Worm (Caenorhabditis elegans) whole organism, mixed stage, embryonic: Measurements from ENCODE around the gene aco-2.
"Not testable (repeated sequence)": the region's sequence is repeated elsewhere in the genome, so short reads cannot be mapped to it uniquely, and the experiment has no call there.

Experiments used
- bed-3 ChIP-seq: fragments of 200-800 bp; sonication (Bioruptor generic); optimal IDR thresholded peaks from 3 replicates; lab custom pipeline; 2018; ENCODE audit warnings: mild to moderate bottlenecking, missing genetic modification characterization, moderate library complexity, missing compliant biosample characterization
- blmp-1 ChIP-seq: fragments of 150-350 bp; optimal IDR thresholded peaks from 2 replicates; lab custom pipeline; 2014; ENCODE audit warnings: missing biosample characterization, missing genetic modification characterization
- ceh-39 ChIP-seq: fragments of 150-350 bp; optimal IDR thresholded peaks from 2 replicates; lab custom pipeline; 2014; ENCODE audit warnings: missing biosample characterization, missing genetic modification characterization
- ceh-43 ChIP-seq: fragments of 200-800 bp; sonication (Bioruptor generic); optimal IDR thresholded peaks from 2 replicates; lab custom pipeline; 2018; ENCODE audit warnings: mild to moderate bottlenecking, missing genetic modification characterization, moderate library complexity, missing compliant biosample characterization
- ceh-83 ChIP-seq: fragments of 200-800 bp; sonication (Bioruptor generic); optimal IDR thresholded peaks from 2 replicates; lab custom pipeline; 2018; ENCODE audit warnings: mild to moderate bottlenecking, missing genetic modification characterization, missing compliant biosample characterization
- ces-1 ChIP-seq: fragments of 150-350 bp; optimal IDR thresholded peaks from 2 replicates; lab custom pipeline; 2014; ENCODE audit warnings: missing biosample characterization, missing genetic modification reagents, missing genetic modification characterization
- cnd-1 ChIP-seq: fragments of 200-800 bp; sonication (Bioruptor generic); optimal IDR thresholded peaks from 2 replicates; lab custom pipeline; 2018; ENCODE audit warnings: mild to moderate bottlenecking, missing genetic modification characterization, missing compliant biosample characterization
- elt-1 ChIP-seq: sonication (generic microtip); optimal IDR thresholded peaks from 2 replicates; lab custom pipeline; 2017; ENCODE audit warnings: missing genetic modification characterization, mild to moderate bottlenecking, missing compliant biosample characterization, antibody characterized with exemption, moderate library complexity, borderline replicate concordance; ENCODE audit not compliant: insufficient read depth
- elt-3 ChIP-seq: fragments of 150-350 bp; optimal IDR thresholded peaks from 2 replicates; lab custom pipeline; 2014; ENCODE audit warnings: missing biosample characterization, missing genetic modification characterization
- flh-1 ChIP-seq: fragments of 200-800 bp; sonication (Bioruptor generic); optimal IDR thresholded peaks from 2 replicates; lab custom pipeline; 2018; ENCODE audit warnings: mild to moderate bottlenecking, missing genetic modification characterization, moderate library complexity, missing compliant biosample characterization
- ham-2 ChIP-seq: fragments of 200-800 bp; sonication (Bioruptor generic); optimal IDR thresholded peaks from 2 replicates; lab custom pipeline; 2018; ENCODE audit warnings: mild to moderate bottlenecking, missing genetic modification characterization, missing compliant biosample characterization
- hlh-1 ChIP-seq: fragments of 150-350 bp; optimal IDR thresholded peaks from 2 replicates; lab custom pipeline; 2014; ENCODE audit warnings: missing biosample characterization, missing genetic modification reagents, missing genetic modification characterization
- lin-13 ChIP-seq: fragments of 150-350 bp; optimal IDR thresholded peaks from 2 replicates; lab custom pipeline; 2014; ENCODE audit warnings: missing biosample characterization, missing genetic modification characterization
- lin-32 ChIP-seq: fragments of 200-800 bp; sonication (Bioruptor generic); optimal IDR thresholded peaks from 2 replicates; lab custom pipeline; 2018; ENCODE audit warnings: mild to moderate bottlenecking, missing genetic modification characterization, missing compliant biosample characterization
- lsy-2 ChIP-seq: fragments of 150-350 bp; optimal IDR thresholded peaks from 2 replicates; lab custom pipeline; 2014; ENCODE audit warnings: missing biosample characterization, missing genetic modification characterization
- mab-5 ChIP-seq: fragments of 150-350 bp; optimal IDR thresholded peaks from 2 replicates; lab custom pipeline; 2014; ENCODE audit warnings: missing biosample characterization, missing genetic modification characterization
- mep-1 ChIP-seq: fragments of 150-350 bp; optimal IDR thresholded peaks from 2 replicates; lab custom pipeline; 2017; ENCODE audit warnings: missing biosample characterization, missing genetic modification reagents, missing genetic modification characterization, inconsistent platforms
- mls-2 ChIP-seq: sonication (generic microtip); optimal IDR thresholded peaks from 2 replicates; lab custom pipeline; 2016; ENCODE audit warnings: mild to moderate bottlenecking, missing genetic modification characterization, moderate library complexity, missing compliant biosample characterization
- nhr-12 ChIP-seq: fragments of 150-350 bp; optimal IDR thresholded peaks from 2 replicates; lab custom pipeline; 2014; ENCODE audit warnings: missing biosample characterization, missing genetic modification characterization
- nhr-2 ChIP-seq: fragments of 150-350 bp; optimal IDR thresholded peaks from 2 replicates; lab custom pipeline; 2014; ENCODE audit warnings: missing biosample characterization, missing genetic modification characterization
- nhr-28 ChIP-seq: fragments of 150-350 bp; optimal IDR thresholded peaks from 2 replicates; lab custom pipeline; 2014; ENCODE audit warnings: missing biosample characterization, missing genetic modification characterization
- nhr-76 ChIP-seq: sonication (generic microtip); optimal IDR thresholded peaks from 2 replicates; lab custom pipeline; 2017; ENCODE audit warnings: missing biosample characterization, missing genetic modification characterization
- pha-4 ChIP-seq: fragments of 150-350 bp; optimal IDR thresholded peaks from 2 replicates; lab custom pipeline; 2018; ENCODE audit warnings: missing biosample characterization, missing genetic modification reagents, missing genetic modification characterization
- sem-2 ChIP-seq: fragments of 200-800 bp; sonication (Bioruptor generic); optimal IDR thresholded peaks from 2 replicates; lab custom pipeline; 2018; ENCODE audit warnings: mild to moderate bottlenecking, missing genetic modification characterization, missing compliant biosample characterization
- snpc-4 ChIP-seq: fragments of 150-350 bp; optimal IDR thresholded peaks from 2 replicates; lab custom pipeline; 2014; ENCODE audit warnings: missing biosample characterization, missing genetic modification characterization
- tbx-8 ChIP-seq: fragments of 200-800 bp; sonication (Bioruptor generic); optimal IDR thresholded peaks from 2 replicates; lab custom pipeline; 2018; ENCODE audit warnings: mild to moderate bottlenecking, missing genetic modification characterization, moderate library complexity, missing compliant biosample characterization
- unc-120 ChIP-seq: sonication (generic microtip); optimal IDR thresholded peaks from 2 replicates; lab custom pipeline; 2017; ENCODE audit warnings: missing genetic modification characterization, missing compliant biosample characterization; ENCODE audit not compliant: poor library complexity, severe bottlenecking
- unc-62 ChIP-seq: fragments of 150-350 bp; optimal IDR thresholded peaks from 2 replicates; lab custom pipeline; 2014; ENCODE audit warnings: missing biosample characterization, missing genetic modification reagents, missing genetic modification characterization
- zip-8 ChIP-seq: fragments of 150-350 bp; optimal IDR thresholded peaks from 2 replicates; lab custom pipeline; 2014; ENCODE audit warnings: missing biosample characterization, missing genetic modification characterization
- ztf-11 ChIP-seq: fragments of 150-350 bp; optimal IDR thresholded peaks from 2 replicates; lab custom pipeline; 2014; ENCODE audit warnings: missing biosample characterization, missing genetic modification characterization

The aco-2 gene

ce11 chrIII:7950447-7950846, 23.1 kb upstream of the aco-2 start:
- TF ChIP-seq mab-5 (tag; lab: Kevin White, UChicago) (no peak), ceh-83 (GFP tag; lab: Kevin White, UChicago) (no peak), lin-32 (GFP tag; lab: Kevin White, UChicago) (no peak), tbx-8 (no peak), hlh-1 (tag; lab: Kevin White, UChicago) (no peak), mls-2 (tag; lab: Kevin White, UChicago) (no peak), cnd-1 (no peak), mep-1 (tag; lab: Kevin White, UChicago) (no peak), pha-4 (tag; lab: Kevin White, UChicago) (no peak), elt-1 (tag; lab: Kevin White, UChicago) (no peak), ham-2 (no peak), elt-3 (no peak), nhr-76 (no peak), flh-1 (GFP tag; lab: Kevin White, UChicago) (no peak)

DNA sequence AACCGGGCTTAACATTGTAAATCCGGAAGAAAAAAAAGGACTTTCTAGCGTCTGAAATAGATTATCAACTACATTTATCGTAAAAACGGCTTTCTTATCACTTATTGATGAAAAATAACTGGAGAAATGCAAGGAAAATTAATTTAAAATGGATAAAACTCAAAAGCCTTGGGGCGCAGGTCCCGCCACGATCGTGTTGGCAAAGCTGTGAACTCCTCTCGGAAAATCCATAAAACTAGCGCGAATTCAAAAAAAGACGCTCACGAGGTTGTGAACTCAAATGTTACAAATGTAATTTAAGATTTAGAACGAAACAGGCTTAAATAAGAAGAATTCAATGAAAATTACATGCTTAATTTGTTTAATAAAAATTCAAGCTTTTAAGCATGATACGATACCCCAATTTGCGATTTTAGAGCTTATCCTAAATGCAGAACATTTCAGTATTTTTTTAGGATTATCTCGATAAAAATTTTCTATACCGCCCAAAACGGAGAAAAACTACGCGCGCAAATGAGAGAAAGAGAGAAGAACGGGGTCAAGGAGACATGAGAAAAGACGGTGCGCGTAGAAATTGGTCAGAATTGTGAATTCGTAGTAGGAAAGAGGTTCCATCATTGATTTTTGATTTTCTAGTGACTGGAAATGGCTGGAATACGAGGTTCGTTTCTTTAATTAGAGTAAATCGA, 21.3 kb upstream of the aco-2 start, which contains the start of gene C29E4.15:
C29E4.15 (plus strand) TSS at position 547 of the 689 bp plus-strand sequence.
- no peak for TF ChIP-seq unc-120
- TF ChIP-seq ztf-11, result no peak
- TF ChIP-seq tbx-8, result no peak
- TF ChIP-seq nhr-12, result no peak
- TF ChIP-seq ceh-83 (GFP tag; lab: Kevin White, UChicago), result no peak
- no peak for TF ChIP-seq snpc-4
- no peak for TF ChIP-seq ces-1
- TF ChIP-seq sem-2, result no peak
- TF ChIP-seq ham-2, result no peak
- peak; percentile 24 for TF ChIP-seq lsy-2 (tag; lab: Kevin White, UChicago)
- TF ChIP-seq lin-13 (tag; lab: Kevin White, UChicago), result no peak
- no peak for TF ChIP-seq ceh-43 (GFP tag; lab: Kevin White, UChicago)
- TF ChIP-seq ceh-39 (tag; lab: Kevin White, UChicago), result no peak
- no peak for TF ChIP-seq zip-8 (tag; lab: Kevin White, UChicago)
- peak; percentile 14 for TF ChIP-seq mep-1 (tag; lab: Kevin White, UChicago)
- TF ChIP-seq elt-1 (tag; lab: Kevin White, UChicago), result no peak
- no peak for TF ChIP-seq unc-62 (GFP tag; lab: Kevin White, UChicago)
- TF ChIP-seq nhr-2, result no peak
- TF ChIP-seq, all 35 proteins: peak for 2

ce11 chrIII:7953208-7953607, 20.3 kb upstream of the aco-2 start, which contains the start of gene let-754:
Gene let-754 (minus strand): TSS chrIII:7953308.
- TF ChIP-seq elt-3 (no peak), nhr-2 (no peak), blmp-1 (no peak), lsy-2 (tag; lab: Kevin White, UChicago) (no peak), cnd-1 (no peak), nhr-28 (no peak)

DNA sequence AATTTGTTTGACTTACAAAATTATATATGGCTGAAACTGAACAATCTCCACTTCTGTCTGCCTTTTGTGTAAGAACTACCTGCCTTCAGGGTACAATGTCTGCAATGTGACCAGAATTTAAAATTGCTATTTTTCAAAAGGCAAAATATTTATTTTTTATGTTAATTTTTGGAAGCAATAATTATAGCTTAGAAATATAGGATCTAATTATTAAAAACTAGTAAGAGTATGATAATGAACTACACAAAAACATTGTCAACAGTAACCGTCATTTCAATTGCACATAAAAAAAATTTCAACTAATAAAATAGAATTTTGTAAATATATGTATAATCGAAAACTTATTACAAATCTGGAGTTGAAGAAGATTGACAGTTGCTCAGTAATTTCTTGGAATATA, 16.6 kb upstream of the aco-2 start, which contains the start of gene C29E4.9:
C29E4.9 (minus strand) TSS at position 101 of the 400 bp plus-strand sequence.
- no peak for TF ChIP-seq ham-2

ce11 chrIII:7958085-7958484, 15.4 kb upstream of the aco-2 start, which contains the start of gene C29E4.11:
Gene C29E4.11 (minus strand): TSS chrIII:7958114.
- TF ChIP-seq ces-1, result peak; percentile 42
- peak; percentile 33 for TF ChIP-seq pha-4 (tag; lab: Kevin White, UChicago)
- no peak for TF ChIP-seq ceh-39 (tag; lab: Kevin White, UChicago)

- TF ChIP-seq elt-3, bed-3, nhr-12: not testable (repeated sequence)
These were observed 14.5 kb upstream of the aco-2 start, which contains the start of gene F54H12.10 for ce11 chrIII:7958922-7959609. Gene F54H12.10 (minus strand): TSS chrIII:7958972.
